Fruit fly (Drosophila melanogaster) whole organism, embryonic: ENCODE data around the gene Uck.
A peak's percentile ranks its signal among the peaks of the same experiment; 100 is the strongest.

ENCODE experiments used
- Abd-B ChIP-seq: fragments of 200-800 bp; sonication (Bioruptor generic); optimal IDR thresholded peaks from 2 replicates; lab custom pipeline; 2018; ENCODE audit warnings: missing biosample characterization, mild to moderate bottlenecking, missing genetic modification characterization, moderate library complexity
- Atf3 ChIP-seq: fragments of 200-800 bp; sonication (Bioruptor generic); optimal IDR thresholded peaks from 3 replicates; lab custom pipeline; 2016; ENCODE audit warnings: missing biosample characterization, missing genetic modification characterization
- Blimp-1 ChIP-seq: fragments of 200-800 bp; sonication (Bioruptor generic); optimal IDR thresholded peaks from 3 replicates; lab custom pipeline; 2018; ENCODE audit warnings: missing biosample characterization, missing genetic modification characterization, mild to moderate bottlenecking, moderate library complexity, missing genetic modification reagents
- Bteb2 ChIP-seq: fragments of 200-800 bp; sonication (Bioruptor generic); optimal IDR thresholded peaks from 2 replicates; lab custom pipeline; 2016; ENCODE audit warnings: missing biosample characterization, missing genetic modification characterization
- CG10147 ChIP-seq: fragments of 200-800 bp; sonication (Bioruptor generic); optimal IDR thresholded peaks from 2 replicates; lab custom pipeline; 2019; ENCODE audit warnings: missing biosample characterization, mild to moderate bottlenecking, missing genetic modification characterization, moderate library complexity
- CG12299 ChIP-seq: fragments of 200-800 bp; sonication (Bioruptor generic); optimal IDR thresholded peaks from 2 replicates; lab custom pipeline; 2018; ENCODE audit warnings: missing biosample characterization, mild to moderate bottlenecking, missing genetic modification characterization
- CG1602 ChIP-seq: fragments of 200-800 bp; sonication (Bioruptor generic); optimal IDR thresholded peaks from 3 replicates; lab custom pipeline; 2016; ENCODE audit warnings: missing biosample characterization, missing genetic modification characterization
- CG17186 ChIP-seq: fragments of 200-800 bp; sonication (Bioruptor generic); optimal IDR thresholded peaks from 3 replicates; lab custom pipeline; 2017; ENCODE audit warnings: missing biosample characterization, missing genetic modification reagents, missing genetic modification characterization
- CG18599 ChIP-seq: fragments of 200-800 bp; sonication (Bioruptor generic); optimal IDR thresholded peaks from 3 replicates; lab custom pipeline; 2017; ENCODE audit warnings: missing biosample characterization, missing genetic modification characterization, mild to moderate bottlenecking, moderate library complexity, missing genetic modification reagents
- CG2875 ChIP-seq: fragments of 200-800 bp; sonication (Bioruptor generic); optimal IDR thresholded peaks from 2 replicates; lab custom pipeline; 2017; ENCODE audit warnings: missing biosample characterization, mild to moderate bottlenecking, missing genetic modification characterization, missing genetic modification reagents
- CG30020 ChIP-seq: fragments of 200-800 bp; optimal IDR thresholded peaks from 2 replicates; lab custom pipeline; 2019; ENCODE audit warnings: missing biosample characterization, mild to moderate bottlenecking, missing genetic modification characterization, moderate library complexity
- CG34376 ChIP-seq: fragments of 200-800 bp; sonication (Bioruptor generic); optimal IDR thresholded peaks from 2 replicates; lab custom pipeline; 2018; ENCODE audit warnings: missing biosample characterization, mild to moderate bottlenecking, missing genetic modification characterization
- CG4730 ChIP-seq: fragments of 200-800 bp; sonication (Bioruptor generic); IDR thresholded peaks from 2 replicates; pipeline ENCODE4 v1.3.6; 2022; ENCODE audit warnings: missing biosample characterization, missing genetic modification characterization
- CG4854 ChIP-seq: fragments of 200-800 bp; sonication (Bioruptor generic); optimal IDR thresholded peaks from 2 replicates; lab custom pipeline; 2016; ENCODE audit warnings: missing biosample characterization, missing genetic modification characterization, inconsistent platforms
- CG7357 ChIP-seq: fragments of 200-800 bp; sonication (Bioruptor generic); IDR thresholded peaks from 3 replicates; pipeline ENCODE4 v1.3.6; 2022; ENCODE audit warnings: missing biosample characterization, missing genetic modification characterization
- Dbx ChIP-seq: fragments of 200-800 bp; sonication (Bioruptor generic); IDR thresholded peaks from 3 replicates; pipeline ENCODE4 v1.3.6; 2022; ENCODE audit warnings: missing biosample characterization, missing genetic modification characterization
- H15 ChIP-seq: fragments of 200-800 bp; sonication (Bioruptor generic); IDR thresholded peaks from 3 replicates; pipeline ENCODE4 v1.3.6; 2022; ENCODE audit warnings: missing biosample characterization, missing genetic modification characterization
- Hand ChIP-seq: fragments of 200-800 bp; sonication (Bioruptor generic); optimal IDR thresholded peaks from 2 replicates; lab custom pipeline; 2017; ENCODE audit warnings: mild to moderate bottlenecking, missing biosample characterization, missing genetic modification reagents, missing genetic modification characterization
- Hmr ChIP-seq: fragments of 200-800 bp; sonication (Bioruptor generic); optimal IDR thresholded peaks from 3 replicates; lab custom pipeline; 2017; ENCODE audit warnings: mild to moderate bottlenecking, missing biosample characterization, missing genetic modification reagents, missing genetic modification characterization
- Kr ChIP-seq: fragments of 200-800 bp; sonication (Bioruptor generic); optimal IDR thresholded peaks from 2 replicates; lab custom pipeline; 2017; ENCODE audit warnings: missing biosample characterization, mild to moderate bottlenecking, missing genetic modification characterization
- Lpt ChIP-seq: fragments of >200 bp; optimal IDR thresholded peaks from 2 replicates; lab custom pipeline; 2018; ENCODE audit warnings: missing biosample characterization, missing genetic modification characterization
- MESR4 ChIP-seq: fragments of 200-800 bp; sonication (Bioruptor generic); optimal IDR thresholded peaks from 2 replicates; lab custom pipeline; 2018; ENCODE audit warnings: missing biosample characterization, mild to moderate bottlenecking, missing genetic modification characterization, moderate library complexity
- Nf-YA ChIP-seq: fragments of 200-800 bp; sonication (Bioruptor generic); IDR thresholded peaks from 2 replicates; pipeline ENCODE4 v1.3.6; 2022; ENCODE audit warnings: missing biosample characterization, missing genetic modification characterization
- Oli ChIP-seq: fragments of 200-800 bp; sonication (Bioruptor generic); optimal IDR thresholded peaks from 2 replicates; lab custom pipeline; 2018; ENCODE audit warnings: missing biosample characterization, mild to moderate bottlenecking, missing genetic modification characterization, moderate library complexity
- Optix ChIP-seq: fragments of 200-800 bp; sonication (Bioruptor generic); IDR thresholded peaks from 3 replicates; pipeline ENCODE4 v1.3.6; 2022; ENCODE audit warnings: missing biosample characterization, missing genetic modification characterization
- Side ChIP-seq: fragments of 200-800 bp; sonication (Bioruptor generic); optimal IDR thresholded peaks from 2 replicates; lab custom pipeline; 2016; ENCODE audit warnings: missing biosample characterization, missing genetic modification characterization
- Sox100B ChIP-seq: fragments of 200-800 bp; sonication (Bioruptor generic); optimal IDR thresholded peaks from 3 replicates; lab custom pipeline; 2018; ENCODE audit warnings: missing biosample characterization, mild to moderate bottlenecking, missing genetic modification characterization
- Tbp ChIP-seq: fragments of >200 bp; optimal IDR thresholded peaks from 2 replicates; lab custom pipeline; 2018; ENCODE audit warnings: missing biosample characterization, missing genetic modification characterization
- ara ChIP-seq: fragments of 200-800 bp; sonication (Bioruptor generic); IDR thresholded peaks from 2 replicates; pipeline ENCODE4 v1.3.6; 2022; ENCODE audit warnings: missing biosample characterization, missing genetic modification characterization
- ato ChIP-seq: fragments of 200-800 bp; sonication (Bioruptor generic); IDR thresholded peaks from 2 replicates; pipeline ENCODE4 v1.3.6; 2022; ENCODE audit warnings: missing biosample characterization, missing genetic modification characterization; ENCODE audit not compliant: partially characterized antibody
- br ChIP-seq: fragments of >200 bp; optimal IDR thresholded peaks from 2 replicates; lab custom pipeline; 2017
- cg ChIP-seq: fragments of 200-800 bp; sonication (Bioruptor generic); optimal IDR thresholded peaks from 3 replicates; lab custom pipeline; 2019; ENCODE audit warnings: missing biosample characterization, mild to moderate bottlenecking, missing genetic modification characterization, moderate library complexity
- dan ChIP-seq: fragments of 200-800 bp; sonication (Bioruptor generic); IDR thresholded peaks from 2 replicates; pipeline ENCODE4 v1.3.6; 2022; ENCODE audit warnings: missing biosample characterization, missing genetic modification characterization
- dati ChIP-seq: fragments of 200-800 bp; sonication (Bioruptor generic); IDR thresholded peaks from 2 replicates; pipeline ENCODE4 v1.3.6; 2022; ENCODE audit warnings: missing biosample characterization, missing genetic modification characterization
- fu2 ChIP-seq: fragments of 200-800 bp; sonication (Bioruptor generic); optimal IDR thresholded peaks from 2 replicates; lab custom pipeline; 2016; ENCODE audit warnings: missing biosample characterization, missing genetic modification characterization
- grn ChIP-seq: fragments of 200-800 bp; sonication (Bioruptor generic); optimal IDR thresholded peaks from 3 replicates; lab custom pipeline; 2017; ENCODE audit warnings: missing biosample characterization, missing genetic modification characterization
- gsb ChIP-seq: fragments of 200-800 bp; sonication (Bioruptor generic); IDR thresholded peaks from 2 replicates; pipeline ENCODE4 v1.3.6; 2022; ENCODE audit warnings: missing biosample characterization, missing genetic modification characterization
- jumu ChIP-seq: fragments of 200-800 bp; sonication (Bioruptor generic); optimal IDR thresholded peaks from 3 replicates; lab custom pipeline; 2016; ENCODE audit warnings: missing biosample characterization, missing genetic modification characterization
- klu ChIP-seq: fragments of 200-800 bp; sonication (Bioruptor generic); IDR thresholded peaks from 2 replicates; pipeline ENCODE4 v1.3.6; 2022; ENCODE audit warnings: missing biosample characterization, missing genetic modification characterization
- lab ChIP-seq: fragments of 200-800 bp; sonication (Bioruptor generic); optimal IDR thresholded peaks from 3 replicates; lab custom pipeline; 2017; ENCODE audit warnings: missing biosample characterization, missing genetic modification characterization, mild to moderate bottlenecking, moderate library complexity, missing genetic modification reagents
- lov ChIP-seq, 2 experiments: fragments of 200-800 bp in 1 of 2; fragments of >200 bp in 1 of 2; sonication (Bioruptor generic) in 1 of 2; IDR thresholded peaks in 1 of 2; optimal IDR thresholded peaks in 1 of 2; 2 replicates in 1 of 2; 3 replicates in 1 of 2; pipeline versions ENCODE4 v1.3.6 to Lab custom; 2017 to 2022; ENCODE audit warnings: missing biosample characterization in 1 of 2, missing genetic modification characterization in 1 of 2
- mld ChIP-seq: fragments of 200-800 bp; sonication (Bioruptor generic); IDR thresholded peaks from 3 replicates; pipeline ENCODE4 v1.3.6; 2022; ENCODE audit warnings: missing biosample characterization, missing genetic modification characterization; ENCODE audit not compliant: partially characterized antibody
- oc ChIP-seq: fragments of 200-800 bp; sonication (Bioruptor generic); optimal IDR thresholded peaks from 2 replicates; lab custom pipeline; 2018; ENCODE audit warnings: missing biosample characterization, mild to moderate bottlenecking, missing genetic modification characterization, moderate library complexity
- pb ChIP-seq: fragments of 200-800 bp; sonication (Bioruptor generic); optimal IDR thresholded peaks from 3 replicates; lab custom pipeline; 2016; ENCODE audit warnings: missing biosample characterization, missing genetic modification characterization
- psq ChIP-seq: fragments of 200-800 bp; sonication (Bioruptor generic); optimal IDR thresholded peaks from 2 replicates; lab custom pipeline; 2017; ENCODE audit warnings: missing biosample characterization, missing genetic modification characterization
- pum ChIP-seq: fragments of 200-800 bp; sonication (Bioruptor generic); optimal IDR thresholded peaks from 2 replicates; lab custom pipeline; 2016; ENCODE audit warnings: missing biosample characterization, missing genetic modification characterization
- sd ChIP-seq: fragments of 200-800 bp; sonication (Bioruptor generic); optimal IDR thresholded peaks from 3 replicates; lab custom pipeline; 2018; ENCODE audit warnings: missing biosample characterization, mild to moderate bottlenecking, missing genetic modification characterization, moderate library complexity
- sob ChIP-seq: fragments of 200-800 bp; sonication (Bioruptor generic); IDR thresholded peaks from 2 replicates; pipeline ENCODE4 v1.3.6; 2022; ENCODE audit warnings: missing biosample characterization, missing genetic modification characterization
- tll ChIP-seq, 2 experiments: fragments of 200-800 bp in 1 of 2; fragments of >200 bp in 1 of 2; sonication (Bioruptor generic) in 1 of 2; optimal IDR thresholded peaks; 2 replicates each; lab custom pipeline; 2017 to 2019; ENCODE audit warnings: missing biosample characterization in 2 of 2, missing genetic modification characterization in 2 of 2, mild to moderate bottlenecking in 1 of 2, moderate library complexity in 1 of 2
- ttk ChIP-seq: fragments of 200-800 bp; sonication (Bioruptor generic); IDR thresholded peaks from 2 replicates; pipeline ENCODE4 v2.1.2; 2022; ENCODE audit warnings: missing biosample characterization, missing genetic modification characterization
- zfh2 ChIP-seq: fragments of 200-800 bp; sonication (Bioruptor generic); optimal IDR thresholded peaks from 2 replicates; lab custom pipeline; 2016; ENCODE audit warnings: missing biosample characterization, missing genetic modification characterization

Gene Uck

dm6 chr3R:24271071-24271470, 18.9 kb upstream of the Uck start, which contains the start of gene jar (continued):
- TF ChIP-seq jumu (GFP tag; lab: Kevin White, UChicago) (no peak), H15 (GFP tag; lab: Robert Waterston, UW) (no peak), CG17186 (GFP tag; lab: Kevin White, UChicago) (peak; percentile 99), br (lab: Kevin White, UChicago) (no peak), CG18599 (peak; percentile 1), CG12299 (tag; lab: Kevin White, UChicago) (no peak), Hand (GFP tag; lab: Kevin White, UChicago) (no peak), CG30020 (peak; percentile 11), Side (GFP tag; lab: Kevin White, UChicago) (peak; percentile 14), Blimp-1 (peak; percentile 5), sob (GFP tag; lab: Robert Waterston, UW) (peak; percentile 46; the same call in 1 of the 2 replicates), MESR4 (GFP tag; lab: Kevin White, UChicago) (peak; percentile 31), Nf-YA (GFP tag; lab: Robert Waterston, UW) (no peak), grn (GFP tag; lab: Kevin White, UChicago) (peak; percentile 71), psq (GFP tag; lab: Kevin White, UChicago) (no peak), Sox100B (GFP tag; lab: Kevin White, UChicago) (no peak), CG2875 (no peak), fu2 (peak; percentile 19), ttk (GFP tag; lab: Robert Waterston, UW) (no peak), CG1602 (no peak), Dbx (GFP tag; lab: Robert Waterston, UW) (peak; percentile 58; the same call in 1 of the 3 replicates), Abd-B (no peak), ato (GFP tag; lab: Robert Waterston, UW) (peak; percentile 88), dan (GFP tag; lab: Robert Waterston, UW) (no peak), CG7357 (GFP tag; lab: Robert Waterston, UW) (no peak), CG4854 (GFP tag; lab: Kevin White, UChicago) (no peak), tll (GFP tag; optimal IDR thresholded peaks at IDR 0.05; lab: Kevin White, UChicago) (peak in 1 of 2 experiments; percentile 7), Hmr (GFP tag; lab: Kevin White, UChicago) (peak; percentile 59), klu (GFP tag; lab: Robert Waterston, UW) (no peak), CG10147 (GFP tag; lab: Kevin White, UChicago) (peak; percentile 66), Bteb2 (GFP tag; lab: Kevin White, UChicago) (no peak), oc (tag; lab: Kevin White, UChicago) (peak; percentile 49), CG4730 (GFP tag; lab: Robert Waterston, UW) (no peak), pb (GFP tag; lab: Kevin White, UChicago) (peak; percentile 28), Oli (no peak), sd (tag; lab: Kevin White, UChicago) (peak; percentile 48), pum (GFP tag; lab: Kevin White, UChicago) (no peak), lab (peak; percentile 60), CG34376 (GFP tag; lab: Kevin White, UChicago) (peak; percentile 79), Kr (no peak), gsb (GFP tag; lab: Robert Waterston, UW) (no peak), Atf3 (GFP tag; lab: Kevin White, UChicago) (no peak), dati (GFP tag; lab: Robert Waterston, UW) (no peak), ara (no peak; the same call in 1 of the 2 replicates), Lpt (no peak), Optix (GFP tag; lab: Robert Waterston, UW) (no peak; the same call in 2 of the 3 replicates), zfh2 (GFP tag; lab: Kevin White, UChicago) (no peak), lov (optimal IDR thresholded peaks at IDR 0.05; lab: Kevin White, UChicago) (no peak), lov (GFP tag; IDR thresholded peaks at IDR 0.05; lab: Robert Waterston, UW) (0 out of 3 replicates have a peak, but pooled peaks have one; percentile 32), cg (GFP tag; lab: Kevin White, UChicago) (peak; percentile 27), Tbp (GFP tag; lab: Kevin White, UChicago) (no peak), mld (GFP tag; lab: Robert Waterston, UW) (peak; percentile 70; the same call in 2 of the 3 replicates)
